Fruit fly (Drosophila melanogaster): Measurements from ENCODE around the gene CG8360.

Gene CG8360

DNA sequence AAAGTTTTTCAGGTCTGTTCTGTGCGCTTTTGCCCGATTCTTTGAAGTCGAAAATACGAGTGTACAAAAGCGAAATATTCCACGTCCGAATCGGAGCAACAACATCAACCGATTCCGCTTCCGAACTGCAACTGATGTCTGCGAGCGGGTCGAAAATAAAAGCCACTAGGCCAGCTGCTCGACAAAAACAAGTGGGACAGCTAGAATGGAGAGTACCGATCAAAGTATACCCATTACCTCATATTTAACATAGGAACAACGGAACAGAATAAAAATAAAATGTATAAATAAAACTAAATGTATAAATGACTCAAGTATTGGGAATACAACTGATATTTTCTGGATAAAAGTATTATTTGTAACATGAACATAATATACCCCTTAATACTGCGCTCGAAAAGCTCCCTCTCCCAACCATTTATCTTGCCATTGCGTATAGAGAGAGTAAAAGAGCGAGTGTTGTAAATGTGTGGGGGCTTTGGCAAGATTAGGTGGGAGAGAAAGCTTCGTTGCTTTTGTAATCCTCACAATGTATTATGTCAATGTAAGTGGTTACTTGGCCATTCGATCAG is 7.7 kb upstream of the CG8360 start, which contains the start of gene SLC5A11 (continued):
- TF ChIP-seq eyg (GFP tag; optimal IDR thresholded peaks at IDR 0.05) (peak; percentile 96), Dp (GFP tag; optimal IDR thresholded peaks at IDR 0.05) (peak; percentile 5), zfh1 (GFP tag; IDR thresholded peaks at IDR 0.05) (peak; percentile 94), CG30431 (GFP tag; optimal IDR thresholded peaks at IDR 0.05) (peak; percentile 23), ara (GFP tag; IDR thresholded peaks at IDR 0.05) (peak; percentile 94), danr (GFP tag; IDR thresholded peaks at IDR 0.05) (peak; percentile 99), gsb-n (tag; optimal IDR thresholded peaks at IDR 0.05) (peak; percentile 78), vvl (GFP tag; IDR thresholded peaks at IDR 0.05) (peak; percentile 99), Nf-YA (GFP tag; IDR thresholded peaks at IDR 0.05) (peak; percentile 77), CG10959 (GFP tag; IDR thresholded peaks at IDR 0.05) (no peak), CG10654 (GFP tag; optimal IDR thresholded peaks at IDR 0.05) (peak; percentile 98), hb (GFP tag; IDR thresholded peaks at IDR 0.05; ENCODE audit: partially characterized antibody) (no peak), unc-4 (GFP tag; IDR thresholded peaks at IDR 0.05; ENCODE audit: partially characterized antibody) (no peak), corto (GFP tag; optimal IDR thresholded peaks at IDR 0.05) (peak; percentile 99), Mes4 (GFP tag; optimal IDR thresholded peaks at IDR 0.05) (no peak), CG16813 (GFP tag; IDR thresholded peaks at IDR 0.05; ENCODE audit: partially characterized antibody) (no peak), CG9817 (tag; optimal IDR thresholded peaks at IDR 0.05) (peak; percentile 82), crp (GFP tag; optimal IDR thresholded peaks at IDR 0.05) (peak in 1 of 2 experiments; percentile 71), Fer3 (tag; optimal IDR thresholded peaks at IDR 0.05) (peak; percentile 95), CG10274 (GFP tag; optimal IDR thresholded peaks at IDR 0.05) (peak; percentile 84), MBD-R2 (GFP tag; IDR thresholded peaks at IDR 0.05) (peak; percentile 63; the same call in 1 of the 2 replicates), Ets97D (GFP tag; optimal IDR thresholded peaks at IDR 0.05) (peak; percentile 96), so (GFP tag; IDR thresholded peaks at IDR 0.05) (peak; percentile 99), stwl (tag; optimal IDR thresholded peaks at IDR 0.05) (no peak), cg (GFP tag; optimal IDR thresholded peaks at IDR 0.05) (peak; percentile 68), CG7556 (GFP tag; optimal IDR thresholded peaks at IDR 0.05) (peak; percentile 99), klu (GFP tag; IDR thresholded peaks at IDR 0.05) (peak; percentile 94), sisA (GFP tag; IDR thresholded peaks at IDR 0.05) (peak; percentile 99), D19A (tag; optimal IDR thresholded peaks at IDR 0.05) (peak; percentile 87), NfI (GFP tag; optimal IDR thresholded peaks at IDR 0.05) (peak; percentile 86), CG12155 (GFP tag; optimal IDR thresholded peaks at IDR 0.05) (peak; percentile 98), abd-A (tag; optimal IDR thresholded peaks at IDR 0.05) (peak; percentile 92), C15 (GFP tag; IDR thresholded peaks at IDR 0.05) (peak; percentile 97), Dbx (GFP tag; IDR thresholded peaks at IDR 0.05) (peak; percentile 93), dan (GFP tag; IDR thresholded peaks at IDR 0.05) (peak; percentile 49), disco-r (GFP tag; optimal IDR thresholded peaks at IDR 0.05) (peak; percentile 15), CG6854 (GFP tag; optimal IDR thresholded peaks at IDR 0.05) (peak; percentile 99), CG17568 (GFP tag; optimal IDR thresholded peaks at IDR 0.05) (peak; percentile 90), h (optimal IDR thresholded peaks at IDR 0.05) (no peak), tgo (GFP tag; IDR thresholded peaks at IDR 0.05) (peak; percentile 98), az2 (GFP tag; optimal IDR thresholded peaks at IDR 0.05) (peak; percentile 91), fd96Cb (tag; optimal IDR thresholded peaks at IDR 0.05) (peak; percentile 99), scrt (GFP tag; optimal IDR thresholded peaks at IDR 0.05) (peak; percentile 96), CrebB (tag; optimal IDR thresholded peaks at IDR 0.05) (peak; percentile 94), ewg (GFP tag; optimal IDR thresholded peaks at IDR 0.05) (peak; percentile 83), CG18764 (GFP tag; optimal IDR thresholded peaks at IDR 0.05) (peak; percentile 88), CG18619 (GFP tag; optimal IDR thresholded peaks at IDR 0.05) (peak; percentile 92), aop (GFP tag; IDR thresholded peaks at IDR 0.05) (peak; percentile 34; the same call in 1 of the 2 replicates), onecut (GFP tag; IDR thresholded peaks at IDR 0.05) (peak; percentile 85), CG4360 (GFP tag; IDR thresholded peaks at IDR 0.05) (peak; percentile 78), ftz-f1 (GFP tag; optimal IDR thresholded peaks at IDR 0.05) (no peak)
